Worm (Caenorhabditis elegans) whole organism, L4/young adult: ENCODE data around the gene C49A9.5.

ENCODE experiments used
- W03F9.2 ChIP-seq: fragments of 150-350 bp; optimal IDR thresholded peaks from 2 replicates; lab custom pipeline; 2014; ENCODE audit warnings: missing biosample characterization, missing genetic modification characterization
- dao-5 ChIP-seq: sonication (generic microtip); optimal IDR thresholded peaks from 2 replicates; lab custom pipeline; 2016; ENCODE audit warnings: missing genotype, missing genetic modification characterization, moderate library complexity, missing compliant biosample characterization
- him-1 ChIP-seq: sonication (generic microtip); optimal IDR thresholded peaks from 2 replicates; lab custom pipeline; 2016; ENCODE audit warnings: missing genotype, missing genetic modification reagents, missing genetic modification characterization, missing compliant biosample characterization

DNA sequence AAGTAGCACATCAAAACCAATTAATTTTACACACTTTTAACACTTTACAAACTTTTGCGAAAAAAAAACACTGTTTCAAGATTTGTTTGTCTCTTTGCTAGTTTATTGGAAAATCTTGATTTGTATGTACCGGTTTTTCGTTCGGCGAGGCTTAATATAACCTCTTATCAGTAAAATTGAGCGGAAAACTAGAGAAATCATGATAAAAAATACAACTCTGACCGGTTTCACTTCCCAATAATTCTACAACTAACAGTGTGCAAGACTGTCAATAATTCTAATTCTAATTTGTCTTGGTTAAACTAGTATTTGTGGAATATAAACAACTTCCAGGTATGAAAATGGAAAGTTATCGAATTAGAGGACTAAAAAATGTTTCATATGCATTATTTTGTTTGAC, 8.4 kb downstream of the C49A9.5 start, which contains the start of gene C49A9.3:
- TF ChIP-seq him-1 (tag; lab: Kevin White, UChicago) (no peak), W03F9.2 (no peak), dao-5 (tag; lab: Kevin White, UChicago) (no peak)
